Fruit fly (Drosophila melanogaster) whole organism, embryonic: ENCODE data around the gene CG13126.

Experiments used
- Ada2b ChIP-seq: fragments of 200-800 bp; sonication (Bioruptor generic); IDR thresholded peaks from 2 replicates; pipeline ENCODE4 v1.3.6; 2022; ENCODE audit warnings: missing biosample characterization, missing genetic modification characterization
- CG10959 ChIP-seq: fragments of 200-800 bp; sonication (Bioruptor generic); IDR thresholded peaks from 2 replicates; pipeline ENCODE4 v1.3.6; 2022; ENCODE audit warnings: missing biosample characterization, missing genetic modification characterization
- CG11696 ChIP-seq: fragments of 200-800 bp; sonication (Bioruptor generic); IDR thresholded peaks from 2 replicates; pipeline ENCODE4 v1.3.6; 2022; ENCODE audit warnings: missing biosample characterization, missing genetic modification characterization
- CG12769 ChIP-seq: fragments of 200-800 bp; sonication (Bioruptor generic); optimal IDR thresholded peaks from 2 replicates; lab custom pipeline; 2019; ENCODE audit warnings: missing biosample characterization, mild to moderate bottlenecking, missing genetic modification characterization, moderate library complexity
- CG14050 ChIP-seq: fragments of 200-800 bp; sonication (Bioruptor generic); IDR thresholded peaks from 3 replicates; pipeline ENCODE4 v1.3.6; 2022; ENCODE audit warnings: missing biosample characterization, missing genetic modification characterization
- CG15073 ChIP-seq: fragments of 200-800 bp; sonication (Bioruptor generic); optimal IDR thresholded peaks from 2 replicates; lab custom pipeline; 2016; ENCODE audit warnings: missing biosample characterization, missing genetic modification characterization
- CG15269 ChIP-seq: fragments of 200-800 bp; sonication (Bioruptor generic); optimal IDR thresholded peaks from 2 replicates; lab custom pipeline; 2018; ENCODE audit warnings: missing biosample characterization, mild to moderate bottlenecking, missing genetic modification characterization, moderate library complexity
- CG17912 ChIP-seq: fragments of 200-800 bp; sonication (Bioruptor generic); optimal IDR thresholded peaks from 2 replicates; lab custom pipeline; 2018; ENCODE audit warnings: missing biosample characterization, mild to moderate bottlenecking, missing genetic modification characterization
- CG2889 ChIP-seq: fragments of 200-800 bp; sonication (Bioruptor generic); IDR thresholded peaks from 3 replicates; pipeline ENCODE4 v1.3.6; 2022; ENCODE audit warnings: missing biosample characterization, missing genetic modification characterization
- CG31365 ChIP-seq: fragments of 200-800 bp; sonication (Bioruptor generic); optimal IDR thresholded peaks from 2 replicates; lab custom pipeline; 2018; ENCODE audit warnings: missing biosample characterization, mild to moderate bottlenecking, missing genetic modification characterization
- CG3726 ChIP-seq: fragments of 200-800 bp; sonication (Bioruptor generic); IDR thresholded peaks from 3 replicates; pipeline ENCODE4, ENCODE4 v1.3.6; 2022; ENCODE audit warnings: missing biosample characterization, missing genetic modification characterization
- CG43689 ChIP-seq: fragments of 200-800 bp; sonication (Bioruptor generic); IDR thresholded peaks from 2 replicates; pipeline ENCODE4 v1.3.6; 2022; ENCODE audit warnings: missing biosample characterization, missing genetic modification characterization
- CG5245 ChIP-seq: fragments of 200-800 bp; sonication (Bioruptor generic); optimal IDR thresholded peaks from 3 replicates; lab custom pipeline; 2016; ENCODE audit warnings: missing biosample characterization, missing genetic modification characterization
- CG6791 ChIP-seq: fragments of 200-800 bp; sonication (Bioruptor generic); IDR thresholded peaks from 3 replicates; pipeline ENCODE4 v1.3.6; 2022; ENCODE audit warnings: missing biosample characterization, missing genetic modification characterization; ENCODE audit not compliant: partially characterized antibody
- CG7987 ChIP-seq: fragments of 200-800 bp; sonication (Bioruptor generic); optimal IDR thresholded peaks from 2 replicates; lab custom pipeline; 2018; ENCODE audit warnings: missing biosample characterization, mild to moderate bottlenecking, missing genetic modification characterization, moderate library complexity
- CG8478 ChIP-seq: fragments of >200 bp; optimal IDR thresholded peaks from 2 replicates; lab custom pipeline; 2018
- CTCF ChIP-seq: fragments of 200-800 bp; sonication (Bioruptor generic); optimal IDR thresholded peaks from 2 replicates; lab custom pipeline; 2017; ENCODE audit warnings: missing biosample characterization, mild to moderate bottlenecking, missing genetic modification characterization, moderate library complexity
- Chrac-16 ChIP-seq: fragments of 200-800 bp; sonication (Bioruptor generic); optimal IDR thresholded peaks from 3 replicates; lab custom pipeline; 2016; ENCODE audit warnings: missing biosample characterization, missing genetic modification characterization
- CrebB ChIP-seq: fragments of 200-800 bp; sonication (Bioruptor generic); optimal IDR thresholded peaks from 3 replicates; lab custom pipeline; 2018; ENCODE audit warnings: missing biosample characterization, mild to moderate bottlenecking, missing genetic modification characterization
- Deaf1 ChIP-seq: fragments of 200-800 bp; optimal IDR thresholded peaks from 3 replicates; lab custom pipeline; 2019; ENCODE audit warnings: missing biosample characterization, mild to moderate bottlenecking, missing genetic modification characterization, moderate library complexity
- Gsc ChIP-seq: fragments of 200-800 bp; sonication (Bioruptor generic); IDR thresholded peaks from 2 replicates; pipeline ENCODE4 v1.3.6; 2022; ENCODE audit warnings: missing biosample characterization, missing genetic modification characterization
- HLH3B ChIP-seq: fragments of 200-800 bp; sonication (Bioruptor generic); IDR thresholded peaks from 2 replicates; pipeline ENCODE4 v1.3.6; 2022; ENCODE audit warnings: missing biosample characterization, missing genetic modification characterization
- MTF-1 ChIP-seq: fragments of 200-800 bp; sonication (Bioruptor generic); optimal IDR thresholded peaks from 2 replicates; lab custom pipeline; 2018; ENCODE audit warnings: missing biosample characterization, mild to moderate bottlenecking, missing genetic modification characterization, borderline replicate concordance
- Opbp ChIP-seq: fragments of 200-800 bp; sonication (Bioruptor generic); IDR thresholded peaks from 3 replicates; pipeline ENCODE4 v1.3.6; 2022; ENCODE audit warnings: missing biosample characterization, missing genetic modification characterization; ENCODE audit not compliant: partially characterized antibody
- Sin3A ChIP-seq: fragments of >200 bp; optimal IDR thresholded peaks from 2 replicates; lab custom pipeline; 2018
- Sry-δ ChIP-seq: fragments of 200-800 bp; sonication (Bioruptor generic); optimal IDR thresholded peaks from 2 replicates; lab custom pipeline; 2016; ENCODE audit warnings: missing biosample characterization, missing genetic modification characterization
- Xrp1 ChIP-seq: fragments of 200-800 bp; sonication (Bioruptor generic); IDR thresholded peaks from 2 replicates; pipeline ENCODE4 v1.3.6; 2022; ENCODE audit warnings: missing biosample characterization, missing genetic modification characterization
- amos ChIP-seq: fragments of 200-800 bp; sonication (Bioruptor generic); IDR thresholded peaks from 2 replicates; pipeline ENCODE4 v1.3.6; 2022; ENCODE audit warnings: missing biosample characterization, missing genetic modification characterization; ENCODE audit not compliant: partially characterized antibody
- az2 ChIP-seq: fragments of 200-800 bp; sonication (Bioruptor generic); optimal IDR thresholded peaks from 3 replicates; lab custom pipeline; 2016; ENCODE audit warnings: missing biosample characterization, missing genetic modification characterization
- cato ChIP-seq: fragments of 200-800 bp; sonication (Bioruptor generic); optimal IDR thresholded peaks from 2 replicates; lab custom pipeline; 2016; ENCODE audit warnings: missing biosample characterization, missing genetic modification characterization, borderline replicate concordance
- crol ChIP-seq: fragments of 200-800 bp; sonication (Bioruptor generic); IDR thresholded peaks from 2 replicates; pipeline ENCODE4 v1.3.6; 2022; ENCODE audit warnings: missing biosample characterization, missing genetic modification characterization
- danr ChIP-seq: fragments of 200-800 bp; sonication (Bioruptor generic); IDR thresholded peaks from 2 replicates; pipeline ENCODE4 v1.3.6; 2022; ENCODE audit warnings: missing biosample characterization, missing genetic modification characterization
- dmrt99B ChIP-seq: fragments of 200-800 bp; sonication (Bioruptor generic); optimal IDR thresholded peaks from 2 replicates; lab custom pipeline; 2018; ENCODE audit warnings: missing biosample characterization, mild to moderate bottlenecking, missing genetic modification characterization, moderate library complexity
- fd3F ChIP-seq: fragments of 200-800 bp; sonication (Bioruptor generic); optimal IDR thresholded peaks from 2 replicates; lab custom pipeline; 2018; ENCODE audit warnings: missing biosample characterization, mild to moderate bottlenecking, missing genetic modification characterization, moderate library complexity
- fu2 ChIP-seq: fragments of 200-800 bp; sonication (Bioruptor generic); optimal IDR thresholded peaks from 2 replicates; lab custom pipeline; 2016; ENCODE audit warnings: missing biosample characterization, missing genetic modification characterization
- gcm ChIP-seq: fragments of 200-800 bp; sonication (Bioruptor generic); optimal IDR thresholded peaks from 2 replicates; lab custom pipeline; 2019; ENCODE audit warnings: missing biosample characterization, mild to moderate bottlenecking, missing genetic modification characterization, moderate library complexity
- grau ChIP-seq: fragments of 200-800 bp; optimal IDR thresholded peaks from 3 replicates; lab custom pipeline; 2019; ENCODE audit warnings: missing biosample characterization, mild to moderate bottlenecking, missing genetic modification characterization, moderate library complexity
- h ChIP-seq: fragments of >200 bp; optimal IDR thresholded peaks from 2 replicates; lab custom pipeline; 2017
- jigr1 ChIP-seq: fragments of 200-800 bp; sonication (Bioruptor generic); IDR thresholded peaks from 3 replicates; pipeline ENCODE4 v1.3.6; 2022; ENCODE audit warnings: missing biosample characterization, missing genetic modification characterization
- lab ChIP-seq: fragments of 200-800 bp; sonication (Bioruptor generic); optimal IDR thresholded peaks from 3 replicates; lab custom pipeline; 2017; ENCODE audit warnings: missing biosample characterization, missing genetic modification characterization, mild to moderate bottlenecking, moderate library complexity, missing genetic modification reagents
- lola ChIP-seq, 3 experiments: fragments of >200 bp in 2 of 3; fragments of 200-800 bp in 1 of 3; sonication (Bioruptor generic) in 1 of 3; optimal IDR thresholded peaks; 2 replicates each; lab custom pipeline; 2017 to 2019; ENCODE audit warnings: missing biosample characterization in 3 of 3, missing genetic modification characterization in 3 of 3, mild to moderate bottlenecking in 1 of 3, moderate library complexity in 1 of 3
- phol ChIP-seq: fragments of 200-800 bp; sonication (Bioruptor generic); optimal IDR thresholded peaks from 3 replicates; lab custom pipeline; 2018; ENCODE audit warnings: missing biosample characterization, mild to moderate bottlenecking, missing genetic modification characterization, moderate library complexity
- pita ChIP-seq: fragments of 200-800 bp; sonication (Bioruptor generic); optimal IDR thresholded peaks from 2 replicates; lab custom pipeline; 2017; ENCODE audit warnings: missing biosample characterization, mild to moderate bottlenecking, missing genetic modification characterization
- sens-2 ChIP-seq: fragments of 200-800 bp; sonication (Bioruptor generic); IDR thresholded peaks from 2 replicates; pipeline ENCODE4 v1.3.6; 2022; ENCODE audit warnings: missing biosample characterization, missing genetic modification characterization
- seq ChIP-seq: fragments of 200-800 bp; sonication (Bioruptor generic); IDR thresholded peaks from 2 replicates; pipeline ENCODE4 v1.3.6; 2022; ENCODE audit warnings: missing biosample characterization, missing genetic modification characterization
- sim ChIP-seq: fragments of 200-800 bp; sonication (Bioruptor generic); IDR thresholded peaks from 2 replicates; pipeline ENCODE4 v1.3.6; 2022; ENCODE audit warnings: missing biosample characterization, missing genetic modification characterization
- sug ChIP-seq: fragments of 200-800 bp; optimal IDR thresholded peaks from 2 replicates; lab custom pipeline; 2019; ENCODE audit warnings: missing biosample characterization, mild to moderate bottlenecking, missing genetic modification characterization, moderate library complexity
- tup ChIP-seq: fragments of 200-800 bp; sonication (Bioruptor generic); optimal IDR thresholded peaks from 2 replicates; lab custom pipeline; 2016; ENCODE audit warnings: missing biosample characterization, mild to moderate bottlenecking, missing genetic modification characterization, moderate library complexity
- twi ChIP-seq: fragments of 200-800 bp; optimal IDR thresholded peaks from 2 replicates; lab custom pipeline; 2019; ENCODE audit warnings: missing biosample characterization, mild to moderate bottlenecking, missing genetic modification characterization, moderate library complexity

The CG13126 gene

DNA sequence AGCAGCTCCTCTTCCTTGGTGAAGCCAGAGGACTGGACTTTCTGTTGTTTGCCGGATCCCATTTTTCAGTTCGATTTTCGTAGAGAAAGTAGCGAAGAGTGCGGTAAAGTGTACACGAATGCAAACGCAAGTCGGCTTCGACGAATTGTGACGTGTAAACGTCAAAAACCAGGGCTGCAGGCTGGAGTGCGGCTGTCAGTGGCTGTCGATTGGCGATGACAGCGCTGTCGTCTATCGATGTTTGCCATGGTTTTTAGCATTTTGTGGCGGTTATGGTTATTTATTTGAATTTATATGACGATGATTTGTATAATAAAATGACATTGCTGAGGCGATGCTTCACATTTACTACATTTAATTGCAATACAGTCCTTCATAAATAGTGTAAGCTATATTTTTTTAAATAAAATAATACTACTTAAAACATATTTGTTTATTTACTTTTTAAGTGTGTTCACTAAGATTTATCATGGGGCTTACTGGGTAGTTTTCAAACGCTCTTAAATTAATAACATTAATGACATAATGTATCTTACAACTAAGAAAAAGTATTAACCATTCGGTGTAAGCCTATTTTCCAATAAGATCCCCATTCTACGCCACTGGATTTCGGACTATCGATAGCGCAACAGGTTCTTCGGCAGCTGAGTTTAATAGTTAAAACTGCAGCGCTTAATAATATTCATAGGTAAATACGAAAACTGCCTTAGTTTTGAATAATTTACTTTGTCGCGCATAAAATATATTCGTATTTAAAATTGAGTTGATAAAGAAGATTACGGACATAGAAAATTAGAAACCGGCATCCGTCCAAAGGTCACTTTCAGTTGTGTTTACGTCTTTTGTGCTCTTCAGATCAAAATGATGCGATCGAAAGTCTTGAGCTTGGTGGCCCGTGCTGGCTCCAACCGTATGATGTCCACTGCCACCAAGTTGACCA lies 35.7 kb downstream of the CG13126 start, which contains the start of the genes CG5885 and CG4598 (continued):
- no peak for TF ChIP-seq danr (GFP tag; lab: Robert Waterston, UW)
- TF ChIP-seq HLH3B (GFP tag; lab: Robert Waterston, UW), result no peak; the same call in 1 of the 2 replicates
- no peak for TF ChIP-seq jigr1 (GFP tag; lab: Robert Waterston, UW)
- 0 out of 2 replicates have a peak, but pooled peaks have one; percentile 28 for TF ChIP-seq CG11696 (GFP tag; lab: Robert Waterston, UW)
- no peak for TF ChIP-seq CG8478 (lab: Kevin White, UChicago)
- TF ChIP-seq fu2, result no peak
- TF ChIP-seq seq, result no peak
- TF ChIP-seq gcm, result peak; percentile 38
- no peak for TF ChIP-seq CG31365 (tag; lab: Kevin White, UChicago)
- no peak; the same call in 1 of the 2 replicates for TF ChIP-seq sim (GFP tag; lab: Robert Waterston, UW)
- TF ChIP-seq Opbp (GFP tag; lab: Robert Waterston, UW), result peak; percentile 89
- TF ChIP-seq Gsc, result no peak
- peak; percentile 40 for TF ChIP-seq lab (GFP tag; lab: Kevin White, UChicago)
- TF ChIP-seq az2 (GFP tag; lab: Kevin White, UChicago), result peak; percentile 76
- TF ChIP-seq dmrt99B (tag; lab: Kevin White, UChicago), result peak; percentile 65
- peak in 1 of 3 experiments; percentile 71 for TF ChIP-seq lola (GFP tag; optimal IDR thresholded peaks at IDR 0.05; lab: Kevin White, UChicago)
- peak; percentile 58 for TF ChIP-seq Xrp1
- TF ChIP-seq CG5245 (GFP tag; lab: Kevin White, UChicago), result no peak
- TF ChIP-seq Sin3A, result peak; percentile 46
- TF ChIP-seq CG17912 (GFP tag; lab: Kevin White, UChicago), result peak; percentile 46
- TF ChIP-seq CG12769, result peak; percentile 20
- TF ChIP-seq Ada2b, result peak; percentile 85
- peak; percentile 52 for TF ChIP-seq CG10959 (GFP tag; lab: Robert Waterston, UW)
- peak; percentile 78 for TF ChIP-seq CG6791 (GFP tag; lab: Robert Waterston, UW)
- TF ChIP-seq CG3726 (GFP tag; lab: Robert Waterston, UW), result 0 out of 3 replicates have a peak, but pooled peaks have one; percentile 45
- TF ChIP-seq CG43689 (GFP tag; lab: Robert Waterston, UW), result 0 out of 2 replicates have a peak, but pooled peaks have one; percentile 10
- peak; percentile 75 for TF ChIP-seq grau (tag; lab: Kevin White, UChicago)
- peak; percentile 72; the same call in 1 of the 2 replicates for TF ChIP-seq sens-2 (GFP tag; lab: Robert Waterston, UW)
- TF ChIP-seq amos (GFP tag; lab: Robert Waterston, UW), result peak; percentile 85
- TF ChIP-seq CG14050 (GFP tag; lab: Robert Waterston, UW), result no peak; the same call in 1 of the 3 replicates
- peak; percentile 80 for TF ChIP-seq CG15269 (tag; lab: Kevin White, UChicago)
- TF ChIP-seq Chrac-16 (GFP tag; lab: Kevin White, UChicago), result peak; percentile 70
- TF ChIP-seq CTCF, result no peak
- peak; percentile 66 for TF ChIP-seq fd3F (GFP tag; lab: Kevin White, UChicago)
- TF ChIP-seq h (lab: Kevin White, UChicago), result no peak
- no peak for TF ChIP-seq CG15073 (GFP tag; lab: Kevin White, UChicago)
- TF ChIP-seq MTF-1 (GFP tag; lab: Kevin White, UChicago), result no peak
- peak; percentile 70 for TF ChIP-seq sug (tag; lab: Kevin White, UChicago)
- no peak for TF ChIP-seq pita (GFP tag; lab: Kevin White, UChicago)
- TF ChIP-seq tup, result peak; percentile 40
- peak; percentile 69 for TF ChIP-seq phol (tag; lab: Kevin White, UChicago)
- TF ChIP-seq CG7987 (GFP tag; lab: Kevin White, UChicago), result no peak
- peak; percentile 89 for TF ChIP-seq Deaf1 (tag; lab: Kevin White, UChicago)
- peak; percentile 35 for TF ChIP-seq twi (tag; lab: Kevin White, UChicago)
- TF ChIP-seq Sry-δ (GFP tag; lab: Kevin White, UChicago), result peak; percentile 82
- TF ChIP-seq cato (GFP tag; lab: Kevin White, UChicago), result peak; percentile 29
- 0 out of 3 replicates have a peak, but pooled peaks have one; percentile 28 for TF ChIP-seq CG2889 (GFP tag; lab: Robert Waterston, UW)
- no peak for TF ChIP-seq crol (GFP tag; lab: Robert Waterston, UW)
- peak; percentile 59 for TF ChIP-seq CrebB (tag; lab: Kevin White, UChicago)
